Fruit fly (Drosophila melanogaster) whole organism, prepupa: ENCODE measurements around the gene Sf3b1.

Source experiments
- CG3032 ChIP-seq: fragments of 200-800 bp; optimal IDR thresholded peaks from 2 replicates; lab custom pipeline; 2019; ENCODE audit warnings: missing biosample characterization, mild to moderate bottlenecking, missing genetic modification characterization, moderate library complexity
- CG32006 ChIP-seq: fragments of 200-800 bp; sonication (Bioruptor generic); optimal IDR thresholded peaks from 3 replicates; lab custom pipeline; 2017; ENCODE audit warnings: missing biosample characterization, mild to moderate bottlenecking, missing genetic modification characterization
- Eip75B ChIP-seq: fragments of 200-800 bp; sonication (Bioruptor generic); optimal IDR thresholded peaks from 3 replicates; lab custom pipeline; 2016; ENCODE audit warnings: missing biosample characterization, missing genetic modification characterization
- Eip78C ChIP-seq: fragments of 200-800 bp; sonication (Bioruptor generic); peaks from one replicate; lab custom pipeline; 2016; ENCODE audit warnings: missing biosample characterization, missing genetic modification characterization
- Lpt ChIP-seq: fragments of 200-800 bp; sonication (Bioruptor generic); optimal IDR thresholded peaks from 3 replicates; lab custom pipeline; 2016; ENCODE audit warnings: missing biosample characterization, missing genetic modification characterization
- OdsH ChIP-seq: fragments of 200-800 bp; sonication (Bioruptor generic); optimal IDR thresholded peaks from 3 replicates; lab custom pipeline; 2016; ENCODE audit warnings: missing biosample characterization, missing genetic modification characterization
- cyc ChIP-seq: fragments of 200-800 bp; sonication (Bioruptor generic); optimal IDR thresholded peaks from 3 replicates; lab custom pipeline; 2016; ENCODE audit warnings: missing biosample characterization, missing genetic modification characterization
- fd59A ChIP-seq: fragments of 200-800 bp; sonication (Bioruptor generic); optimal IDR thresholded peaks from 2 replicates; lab custom pipeline; 2017; ENCODE audit warnings: missing biosample characterization, mild to moderate bottlenecking, missing genetic modification characterization, missing genetic modification reagents
- pdm3 ChIP-seq: fragments of 200-800 bp; sonication (Bioruptor generic); optimal IDR thresholded peaks from 3 replicates; lab custom pipeline; 2016; ENCODE audit warnings: missing biosample characterization, missing genetic modification characterization
- topi ChIP-seq: fragments of 200-800 bp; sonication (Bioruptor generic); optimal IDR thresholded peaks from 3 replicates; lab custom pipeline; 2016; ENCODE audit warnings: missing biosample characterization, missing genetic modification characterization

- TF ChIP-seq fd59A (GFP tag; lab: Kevin White, UChicago), result peak; percentile 25
- TF ChIP-seq Eip75B, result peak; percentile 75
- TF ChIP-seq OdsH (GFP tag; lab: Kevin White, UChicago), result peak; percentile 67
- TF ChIP-seq topi, result peak; percentile 63
- peak; percentile 93 for TF ChIP-seq Eip78C (GFP tag; lab: Kevin White, UChicago)
- TF ChIP-seq pdm3 (GFP tag; lab: Kevin White, UChicago), result peak; percentile 78
- no peak for TF ChIP-seq Lpt (GFP tag; lab: Kevin White, UChicago)
- peak; percentile 47 for TF ChIP-seq cyc
- TF ChIP-seq CG3032, result no peak
- TF ChIP-seq CG32006 (GFP tag; lab: Kevin White, UChicago), result peak; percentile 13
Observed at dm6 chr2L:520331-521000, 47.7 kb upstream of the Sf3b1 start.
